Fruit fly (Drosophila melanogaster) whole organism, wandering third instar larva: ENCODE measurements around the gene CG33177.

Source experiments
- Abd-B ChIP-seq: fragments of >200 bp; optimal IDR thresholded peaks from 2 replicates; lab custom pipeline; 2017; ENCODE audit warnings: missing biosample characterization, missing genetic modification characterization
- CG32264 ChIP-seq: fragments of 200-800 bp; sonication (Bioruptor generic); optimal IDR thresholded peaks from 2 replicates; lab custom pipeline; 2016; ENCODE audit warnings: missing biosample characterization, missing genetic modification characterization
- CG9705 ChIP-seq: fragments of 200-800 bp; sonication (Bioruptor generic); optimal IDR thresholded peaks from 2 replicates; lab custom pipeline; 2018; ENCODE audit warnings: missing biosample characterization, mild to moderate bottlenecking, missing genetic modification characterization
- CrebA ChIP-seq: fragments of 200-800 bp; sonication (Bioruptor generic); optimal IDR thresholded peaks from 2 replicates; lab custom pipeline; 2016; ENCODE audit warnings: missing biosample characterization, mild to moderate bottlenecking, missing genetic modification characterization, borderline replicate concordance
- Dfd ChIP-seq: fragments of >200 bp; optimal IDR thresholded peaks from 2 replicates; lab custom pipeline; 2017; ENCODE audit warnings: missing biosample characterization, missing genetic modification characterization
- Dif ChIP-seq: fragments of 200-275, 200-300 bp; sonication (Bioruptor generic); optimal IDR thresholded peaks from 2 replicates; lab custom pipeline; 2018; ENCODE audit warnings: missing biosample characterization, missing genetic modification characterization; ENCODE audit not compliant: partially characterized antibody
- GATAd ChIP-seq: sonication (Bioruptor generic); optimal IDR thresholded peaks from 2 replicates; lab custom pipeline; 2016; ENCODE audit warnings: missing biosample characterization, missing genetic modification characterization
- HLH106 ChIP-seq: fragments of 200-800 bp; optimal IDR thresholded peaks from 3 replicates; lab custom pipeline; 2019; ENCODE audit warnings: missing biosample characterization, mild to moderate bottlenecking, missing genetic modification characterization, moderate library complexity
- Hnf4 ChIP-seq: fragments of 200-800 bp; sonication (Bioruptor generic); optimal IDR thresholded peaks from 2 replicates; lab custom pipeline; 2016; ENCODE audit warnings: missing biosample characterization, mild to moderate bottlenecking, missing genetic modification characterization
- Hr78 ChIP-seq: fragments of >200 bp; optimal IDR thresholded peaks from 2 replicates; lab custom pipeline; 2017; ENCODE audit warnings: missing biosample characterization, missing genetic modification characterization
- Hr83 ChIP-seq: fragments of 200-300 bp; sonication (Bioruptor generic); optimal IDR thresholded peaks from 2 replicates; lab custom pipeline; 2016; ENCODE audit warnings: missing biosample characterization, mild to moderate bottlenecking, missing genetic modification characterization, moderate library complexity; ENCODE audit not compliant: poor library complexity, severe bottlenecking
- Jra ChIP-seq: sonication (Bioruptor generic); optimal IDR thresholded peaks from 2 replicates; lab custom pipeline; 2016; ENCODE audit warnings: missing biosample characterization, missing genetic modification characterization
- Mio ChIP-seq: sonication (Bioruptor generic); optimal IDR thresholded peaks from 2 replicates; lab custom pipeline; 2016; ENCODE audit warnings: missing biosample characterization, missing genetic modification characterization
- Myc ChIP-seq: fragments of >200 bp; optimal IDR thresholded peaks from 2 replicates; lab custom pipeline; 2017
- N ChIP-seq: fragments of >200 bp; optimal IDR thresholded peaks from 2 replicates; lab custom pipeline; 2018; ENCODE audit warnings: missing biosample characterization, missing external identifiers, missing genetic modification characterization
- OdsH ChIP-seq: fragments of 200-800 bp; sonication (Bioruptor generic); optimal IDR thresholded peaks from 2 replicates; lab custom pipeline; 2016; ENCODE audit warnings: missing biosample characterization, mild to moderate bottlenecking, missing genetic modification characterization
- Rel ChIP-seq, 2 experiments: fragments of 200-800 bp; sonication (Bioruptor generic) in 1 of 2; optimal IDR thresholded peaks; 2 replicates in 1 of 2; 3 replicates in 1 of 2; lab custom pipeline; 2016 to 2019; ENCODE audit warnings: mild to moderate bottlenecking in 2 of 2, missing biosample characterization in 2 of 2, missing genetic modification characterization in 2 of 2, moderate library complexity in 1 of 2
- Sp1 ChIP-seq: fragments of 200-800 bp; sonication (Bioruptor generic); optimal IDR thresholded peaks from 3 replicates; lab custom pipeline; 2019; ENCODE audit warnings: missing biosample characterization, mild to moderate bottlenecking, missing genetic modification characterization, moderate library complexity
- Vsx2 ChIP-seq: fragments of 200-300, 225-300 bp; sonication (Bioruptor generic); optimal IDR thresholded peaks from 2 replicates; lab custom pipeline; 2018; ENCODE audit warnings: missing biosample characterization, missing genetic modification characterization; ENCODE audit not compliant: partially characterized antibody
- br ChIP-seq: fragments of 200-800 bp; sonication (Bioruptor generic); optimal IDR thresholded peaks from 2 replicates; lab custom pipeline; 2016; ENCODE audit warnings: missing biosample characterization, missing genetic modification characterization
- brk ChIP-seq: fragments of 200-800 bp; sonication (Bioruptor generic); optimal IDR thresholded peaks from 2 replicates; lab custom pipeline; 2016; ENCODE audit warnings: missing biosample characterization, mild to moderate bottlenecking, missing genetic modification characterization
- dl ChIP-seq, 2 experiments: fragments of 175-275, 200-275 bp in 1 of 2; fragments of 200-275 bp in 1 of 2; sonication (Bioruptor generic); optimal IDR thresholded peaks; lab custom pipeline; 2018; ENCODE audit warnings: mild to moderate bottlenecking in 2 of 2, missing biosample characterization in 2 of 2, missing genetic modification characterization in 2 of 2, moderate library complexity in 2 of 2; ENCODE audit not compliant: partially characterized antibody in 2 of 2, insufficient read depth in 1 of 2
- dmrt93B ChIP-seq: fragments of 200-800 bp; sonication (Bioruptor generic); optimal IDR thresholded peaks from 2 replicates; lab custom pipeline; 2018; ENCODE audit warnings: missing biosample characterization, mild to moderate bottlenecking, missing genetic modification characterization
- dsf ChIP-seq: sonication (Bioruptor generic); optimal IDR thresholded peaks from 2 replicates; lab custom pipeline; 2016; ENCODE audit warnings: missing biosample characterization, missing genetic modification characterization, borderline replicate concordance
- ey ChIP-seq: fragments of 200-800 bp; sonication (Bioruptor generic); optimal IDR thresholded peaks from 2 replicates; lab custom pipeline; 2016; ENCODE audit warnings: missing biosample characterization, missing genetic modification characterization
- fru ChIP-seq: fragments of 200-800 bp; sonication (Bioruptor generic); optimal IDR thresholded peaks from 3 replicates; lab custom pipeline; 2016; ENCODE audit warnings: missing biosample characterization, mild to moderate bottlenecking, missing genetic modification characterization
- h ChIP-seq: fragments of 200-800 bp; sonication (Bioruptor generic); optimal IDR thresholded peaks from 3 replicates; lab custom pipeline; 2016; ENCODE audit warnings: missing biosample characterization, mild to moderate bottlenecking, missing genetic modification characterization
- jim ChIP-seq: fragments of 175-275, 200-325 bp; sonication (Bioruptor generic); optimal IDR thresholded peaks from 2 replicates; lab custom pipeline; 2016; ENCODE audit warnings: missing biosample characterization, mild to moderate bottlenecking, missing genetic modification characterization
- lola ChIP-seq: fragments of >200 bp; optimal IDR thresholded peaks from 2 replicates; lab custom pipeline; 2017; ENCODE audit warnings: missing biosample characterization, missing genetic modification characterization
- pan ChIP-seq: fragments of >200 bp; optimal IDR thresholded peaks from 2 replicates; lab custom pipeline; 2017
- psq ChIP-seq: fragments of 200-800 bp; sonication (Bioruptor generic); optimal IDR thresholded peaks from 3 replicates; lab custom pipeline; 2017; ENCODE audit warnings: missing biosample characterization, mild to moderate bottlenecking, missing genetic modification characterization, moderate library complexity
- rgr ChIP-seq: fragments of 200-800 bp; sonication (Bioruptor generic); optimal IDR thresholded peaks from 3 replicates; lab custom pipeline; 2016; ENCODE audit warnings: missing biosample characterization, mild to moderate bottlenecking, missing genetic modification characterization
- sage ChIP-seq: fragments of 200-800 bp; sonication (Bioruptor generic); optimal IDR thresholded peaks from 2 replicates; lab custom pipeline; 2016; ENCODE audit warnings: missing biosample characterization, mild to moderate bottlenecking, missing genetic modification characterization
- sv ChIP-seq: fragments of 200-800 bp; sonication (Bioruptor generic); optimal IDR thresholded peaks from 3 replicates; lab custom pipeline; 2016; ENCODE audit warnings: missing biosample characterization, missing genetic modification characterization
- tai ChIP-seq: sonication (Bioruptor generic); optimal IDR thresholded peaks from 2 replicates; lab custom pipeline; 2016; ENCODE audit warnings: missing biosample characterization, missing genetic modification characterization
- usp ChIP-seq: fragments of >200 bp; optimal IDR thresholded peaks from 2 replicates; lab custom pipeline; 2017; ENCODE audit warnings: missing biosample characterization, missing genetic modification characterization
- woc ChIP-seq: sonication (Bioruptor generic); optimal IDR thresholded peaks from 2 replicates; lab custom pipeline; 2016; ENCODE audit warnings: missing biosample characterization, mild to moderate bottlenecking, missing genetic modification characterization

CG33177 gene

DNA sequence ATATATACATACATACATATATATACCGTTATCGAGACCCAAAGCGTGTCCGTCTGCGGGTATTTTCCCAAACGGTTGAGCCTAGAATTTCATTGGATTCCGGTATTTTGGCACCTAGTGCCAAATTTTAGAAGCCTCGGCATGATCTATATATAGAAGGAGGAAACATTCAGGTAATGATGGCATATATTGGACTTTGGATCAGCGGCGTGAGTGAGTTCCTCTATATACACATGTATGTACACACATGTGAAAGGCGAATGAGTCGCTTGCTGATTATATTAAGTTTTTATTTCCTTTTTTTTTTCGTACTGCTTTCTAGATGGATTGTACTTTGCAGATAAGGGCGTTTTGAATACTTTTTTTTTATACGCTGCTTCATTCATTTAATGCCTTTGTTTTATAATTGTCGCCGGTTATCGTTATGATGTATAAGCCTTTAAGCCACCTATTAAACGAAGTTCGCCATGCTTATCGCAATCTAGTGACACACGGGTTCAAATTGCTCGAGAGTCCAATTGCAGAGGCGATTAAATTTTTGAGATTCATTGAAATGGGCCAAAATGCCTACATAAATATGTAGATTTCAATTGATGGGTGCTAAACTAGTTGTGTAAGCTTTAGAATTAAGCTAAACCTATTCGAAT lies 1.9 kb upstream of the CG33177 start:
- no peak for TF ChIP-seq sage (GFP tag; lab: Kevin White, UChicago)
- no peak for TF ChIP-seq tai (GFP tag; lab: Kevin White, UChicago)
- TF ChIP-seq usp (GFP tag; lab: Kevin White, UChicago), result no peak
- TF ChIP-seq N, result no peak
- TF ChIP-seq Dfd (GFP tag; lab: Kevin White, UChicago), result no peak
- TF ChIP-seq CG9705 (GFP tag; lab: Kevin White, UChicago), result no peak
- TF ChIP-seq lola (GFP tag; lab: Kevin White, UChicago), result no peak
- no peak for TF ChIP-seq jim (GFP tag; lab: Kevin White, UChicago)
- no peak for TF ChIP-seq CG32264 (GFP tag; lab: Kevin White, UChicago)
- TF ChIP-seq HLH106 (tag; lab: Kevin White, UChicago), result no peak
- no peak for TF ChIP-seq dmrt93B (GFP tag; lab: Kevin White, UChicago)
- TF ChIP-seq Sp1 (GFP tag; lab: Kevin White, UChicago), result peak; percentile 6
- peak; percentile 48 for TF ChIP-seq Hnf4 (GFP tag; lab: Kevin White, UChicago)
- no peak for TF ChIP-seq Rel (GFP tag; optimal IDR thresholded peaks at IDR 0.05; lab: Kevin White, UChicago)
- TF ChIP-seq Rel (tag; optimal IDR thresholded peaks at IDR 0.05; lab: Kevin White, UChicago), result peak; percentile 49
- no peak for TF ChIP-seq Jra (GFP tag; lab: Kevin White, UChicago)
- TF ChIP-seq Mio (GFP tag; lab: Kevin White, UChicago), result no peak
- TF ChIP-seq rgr (GFP tag; lab: Kevin White, UChicago), result no peak
- TF ChIP-seq ey (GFP tag; lab: Kevin White, UChicago), result no peak
- no peak for TF ChIP-seq Hr78
- TF ChIP-seq OdsH (GFP tag; lab: Kevin White, UChicago), result no peak

DNA sequence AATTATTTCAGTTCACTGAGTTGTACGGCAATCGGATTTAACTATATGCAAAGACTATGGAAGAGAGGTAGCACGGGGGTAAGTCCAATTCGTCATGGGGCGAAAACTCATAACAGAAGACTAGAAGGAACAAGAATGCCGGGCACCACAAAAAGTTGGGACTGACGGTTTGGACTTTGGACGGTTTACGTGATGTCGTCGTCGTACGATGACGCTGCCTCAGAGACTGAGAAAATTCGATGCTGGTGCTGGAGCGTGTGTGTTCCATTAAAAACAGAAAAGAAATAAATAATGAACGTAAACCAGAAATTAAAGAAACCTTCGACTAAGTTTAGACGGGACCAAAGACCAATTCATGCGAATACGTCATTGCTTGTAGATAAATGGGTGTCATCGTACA lies 1.2 kb upstream of the CG33177 start:
- no peak for TF ChIP-seq dmrt93B (GFP tag; lab: Kevin White, UChicago)
- no peak for TF ChIP-seq lola (GFP tag; lab: Kevin White, UChicago)
- TF ChIP-seq CrebA, result no peak
- TF ChIP-seq Hnf4 (GFP tag; lab: Kevin White, UChicago), result peak; percentile 45
- TF ChIP-seq, all 38 proteins: peak for 1

DNA sequence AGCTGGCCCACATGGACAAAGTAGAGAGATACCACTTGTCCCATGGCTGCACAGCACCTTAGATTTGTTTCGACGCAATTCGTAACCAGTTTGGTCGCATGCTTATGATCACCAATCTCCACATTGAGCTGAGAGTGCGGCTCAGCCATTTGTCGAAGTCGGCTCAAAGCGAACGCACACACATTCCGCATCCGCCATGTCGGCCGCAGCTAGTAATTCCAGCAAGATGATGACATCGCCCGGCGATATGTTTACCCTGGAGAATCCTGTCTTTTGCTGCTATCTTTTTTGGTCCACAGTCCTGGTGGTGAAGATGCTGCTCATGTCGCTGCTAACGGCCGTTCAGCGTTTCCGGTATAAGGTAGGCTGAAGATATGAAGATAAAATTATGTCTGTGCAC lies 1.5 kb downstream of the CG33177 start, which contains the start of gene CG33178:
Gene CG33178, plus strand, starts transcription at position 147 of the 400 bp plus-strand sequence.
- TF ChIP-seq Rel (GFP tag; optimal IDR thresholded peaks at IDR 0.05; lab: Kevin White, UChicago) (no peak), Rel (tag; optimal IDR thresholded peaks at IDR 0.05; lab: Kevin White, UChicago) (no peak), dl (GFP tag; optimal IDR thresholded peaks at IDR 0.05; lab: Kevin White, UChicago; ENCODE audit: insufficient read depth in 1 of 2, partially characterized antibody in 2 of 2) (no peak), CrebA (no peak), br (GFP tag; lab: Kevin White, UChicago) (no peak), ey (GFP tag; lab: Kevin White, UChicago) (no peak), Dif (GFP tag; lab: Kevin White, UChicago) (no peak), jim (GFP tag; lab: Kevin White, UChicago) (no peak), Jra (GFP tag; lab: Kevin White, UChicago) (no peak), pan (no peak)
- TF ChIP-seq, all 38 proteins: peak for 0

DNA sequence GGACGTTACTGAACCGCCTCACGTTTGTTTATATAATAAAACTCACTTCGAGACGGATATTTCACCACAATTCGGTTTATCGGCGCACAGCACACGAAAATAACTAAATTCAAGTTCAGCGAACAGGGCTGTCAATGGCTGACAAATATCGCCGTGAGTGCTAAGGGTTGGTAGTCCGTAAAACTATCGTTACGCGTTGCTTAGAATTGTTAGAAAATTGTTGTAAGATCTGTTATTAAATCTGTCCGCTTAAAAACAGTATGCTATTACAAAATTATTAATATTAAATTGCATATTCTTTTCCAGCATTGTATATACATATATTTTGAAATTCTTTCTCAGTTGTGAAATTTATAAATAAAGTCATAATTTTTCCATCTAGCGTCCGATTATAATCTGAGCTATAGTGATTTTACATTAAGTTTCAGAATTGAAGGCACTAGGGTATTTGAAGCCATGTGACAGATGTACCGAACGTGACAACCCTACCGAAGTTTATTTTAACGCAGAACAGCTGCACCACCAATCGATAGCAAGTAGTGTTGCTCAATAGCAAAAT lies 3.5 kb downstream of the CG33177 start, which contains the start of gene Cox17:
Gene Cox17, minus strand, starts transcription at position 120 of the 559 bp plus-strand sequence.
- TF ChIP-seq Mio (GFP tag; lab: Kevin White, UChicago), result no peak
- TF ChIP-seq N, result no peak
- TF ChIP-seq Rel (GFP tag; optimal IDR thresholded peaks at IDR 0.05; lab: Kevin White, UChicago), result no peak
- TF ChIP-seq Rel (tag; optimal IDR thresholded peaks at IDR 0.05; lab: Kevin White, UChicago), result peak; percentile 51
- peak; percentile 85 for TF ChIP-seq HLH106 (tag; lab: Kevin White, UChicago)
- no peak for TF ChIP-seq CrebA
- TF ChIP-seq sage (GFP tag; lab: Kevin White, UChicago), result peak; percentile 20
- peak; percentile 75 for TF ChIP-seq ey (GFP tag; lab: Kevin White, UChicago)
- peak; percentile 47 for TF ChIP-seq Hr83 (GFP tag; lab: Kevin White, UChicago)
- peak; percentile 73 for TF ChIP-seq Hnf4 (GFP tag; lab: Kevin White, UChicago)
- peak; percentile 76 for TF ChIP-seq rgr (GFP tag; lab: Kevin White, UChicago)
- no peak for TF ChIP-seq Vsx2
- TF ChIP-seq br (GFP tag; lab: Kevin White, UChicago), result peak; percentile 70
- TF ChIP-seq CG9705 (GFP tag; lab: Kevin White, UChicago), result peak; percentile 70
- peak; percentile 57 for TF ChIP-seq Myc
- TF ChIP-seq Jra (GFP tag; lab: Kevin White, UChicago), result peak; percentile 77
- TF ChIP-seq Dif (GFP tag; lab: Kevin White, UChicago), result no peak
- TF ChIP-seq dl (GFP tag; optimal IDR thresholded peaks at IDR 0.05; lab: Kevin White, UChicago; ENCODE audit: insufficient read depth in 1 of 2, partially characterized antibody in 2 of 2), result no peak
- peak; percentile 84 for TF ChIP-seq h (GFP tag; lab: Kevin White, UChicago)
- peak; percentile 73 for TF ChIP-seq OdsH (GFP tag; lab: Kevin White, UChicago)
- peak; percentile 31 for TF ChIP-seq GATAd
- peak; percentile 74 for TF ChIP-seq brk (GFP tag; lab: Kevin White, UChicago)
- TF ChIP-seq fru (GFP tag; lab: Kevin White, UChicago), result peak; percentile 83
- TF ChIP-seq Dfd (GFP tag; lab: Kevin White, UChicago), result peak; percentile 7
- TF ChIP-seq Abd-B (GFP tag; lab: Kevin White, UChicago), result no peak
- TF ChIP-seq usp (GFP tag; lab: Kevin White, UChicago), result no peak
- no peak for TF ChIP-seq jim (GFP tag; lab: Kevin White, UChicago)
- peak; percentile 75 for TF ChIP-seq psq
- peak; percentile 3 for TF ChIP-seq CG32264 (GFP tag; lab: Kevin White, UChicago)
- peak; percentile 70 for TF ChIP-seq dsf
- peak; percentile 81 for TF ChIP-seq sv (GFP tag; lab: Kevin White, UChicago)
- TF ChIP-seq woc (GFP tag; lab: Kevin White, UChicago), result peak; percentile 83
